Worm (Caenorhabditis elegans): ENCODE measurements around the gene F18A1.7.
A peak's percentile ranks its signal among the peaks of the same experiment; 100 is the strongest.

F18A1.7 gene

DNA sequence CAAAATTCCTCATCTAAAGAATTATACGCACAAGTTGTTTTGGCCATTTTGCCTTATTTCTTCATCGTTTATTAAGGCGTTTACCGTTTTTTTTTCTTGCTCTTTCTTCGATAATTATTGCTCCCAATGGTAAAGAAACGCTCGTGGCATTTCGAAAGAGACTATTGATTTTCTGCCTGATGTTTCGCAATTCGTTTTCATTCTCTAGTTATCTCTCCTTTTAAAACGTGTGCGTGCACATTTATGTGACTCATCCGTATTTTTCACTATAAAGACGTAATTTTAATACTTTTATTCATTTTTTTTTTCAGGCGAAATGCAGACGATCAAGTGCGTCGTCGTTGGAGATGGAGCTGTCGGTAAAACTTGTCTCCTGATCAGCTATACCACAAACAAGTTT lies 47.4 kb downstream of the F18A1.7 start, which contains the start of gene cdc-42:
Gene cdc-42 (plus strand): TSS at position 312 of the 400 bp plus-strand sequence.
- no peak for TF ChIP-seq efl-1 (optimal IDR thresholded peaks at IDR 0.05)
- TF ChIP-seq efl-1 (GFP tag; optimal IDR thresholded peaks at IDR 0.05 in 1 of 2), result peak in 1 of 2 experiments; percentile 78
- TF ChIP-seq C04F5.9 (tag; optimal IDR thresholded peaks at IDR 0.05), result no peak
- TF ChIP-seq skn-1 (tag; optimal IDR thresholded peaks at IDR 0.05), result peak; percentile 16
- peak; percentile 37 for TF ChIP-seq nhr-85 (tag)

DNA sequence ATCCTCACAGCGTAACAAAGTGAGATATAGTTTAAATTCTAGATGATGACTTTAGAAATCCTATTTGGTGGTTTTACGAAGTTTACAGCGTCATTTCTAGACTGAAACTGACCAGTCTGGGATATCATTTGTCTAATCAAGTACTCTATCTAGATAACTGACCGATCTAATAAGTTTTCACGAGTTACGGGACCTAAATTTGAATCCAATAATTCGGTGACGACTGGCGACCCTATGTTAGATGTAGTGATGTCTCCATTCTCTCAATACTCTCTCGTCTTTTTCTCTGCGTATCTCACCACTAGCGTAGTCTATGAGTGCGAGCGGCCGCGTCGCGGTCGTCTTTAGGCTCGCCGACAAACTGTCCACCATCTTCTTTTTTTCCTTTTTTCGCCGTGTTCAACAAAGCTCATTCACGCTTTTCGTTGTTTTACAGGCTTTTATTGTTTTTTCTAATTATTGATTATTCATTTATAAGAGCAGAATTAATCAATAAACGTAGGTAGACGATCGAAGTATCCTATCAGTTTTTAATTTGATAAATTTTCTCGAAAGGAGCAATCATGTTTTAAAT lies 48.1 kb downstream of the F18A1.7 start:
- TF ChIP-seq fos-1 (tag; optimal IDR thresholded peaks at IDR 0.05) (no peak), nhr-71 (tag; optimal IDR thresholded peaks at IDR 0.05) (peak; percentile 45), snu-23 (GFP tag; optimal IDR thresholded peaks at IDR 0.05) (peak; percentile 40), elt-3 (tag; optimal IDR thresholded peaks at IDR 0.05) (no peak), C16A3.4 (tag; optimal IDR thresholded peaks at IDR 0.05) (peak; percentile 4), unc-86 (tag; optimal IDR thresholded peaks at IDR 0.05) (no peak), rnt-1 (tag; optimal IDR thresholded peaks at IDR 0.05) (peak; percentile 16), F16B12.6 (tag; optimal IDR thresholded peaks at IDR 0.05) (peak; percentile 21), zip-4 (GFP tag; optimal IDR thresholded peaks at IDR 0.05) (no peak), ceh-88 (GFP tag; IDR thresholded peaks at IDR 0.05) (no peak), lsy-2 (tag; optimal IDR thresholded peaks at IDR 0.05) (peak; percentile 10 to 48), nhr-20 (tag; optimal IDR thresholded peaks at IDR 0.05) (peak; percentile 35), C34B4.2 (tag; optimal IDR thresholded peaks at IDR 0.05) (no peak), lin-35 (GFP tag; optimal IDR thresholded peaks at IDR 0.05) (peak in 1 of 2 experiments; percentile 61), nhr-85 (tag) (no peak), xbp-1 (tag; optimal IDR thresholded peaks at IDR 0.05) (no peak), pag-3 (tag; optimal IDR thresholded peaks at IDR 0.05; ENCODE audit: borderline replicate concordance, insufficient read depth) (no peak), lir-3 (tag; optimal IDR thresholded peaks at IDR 0.05; ENCODE audit: poor library complexity) (no peak), efl-3 (GFP tag; optimal IDR thresholded peaks at IDR 0.05) (no peak), nhr-237 (tag; optimal IDR thresholded peaks at IDR 0.05) (no peak), skn-1 (tag; optimal IDR thresholded peaks at IDR 0.05) (no peak), mep-1 (tag; optimal IDR thresholded peaks at IDR 0.05) (peak; percentile 17), nhr-11 (tag; optimal IDR thresholded peaks at IDR 0.05) (no peak), dpl-1 (GFP tag; optimal IDR thresholded peaks at IDR 0.05) (peak in 1 of 3 experiments; percentile 10), grh-1 (GFP tag; IDR thresholded peaks at IDR 0.05) (no peak), blmp-1 (tag; optimal IDR thresholded peaks at IDR 0.05) (peak; percentile 29), efl-1 (optimal IDR thresholded peaks at IDR 0.05) (peak; percentile 30 to 49), efl-1 (GFP tag; optimal IDR thresholded peaks at IDR 0.05 in 1 of 2) (peak; percentile 20 to 78), swsn-7 (tag; optimal IDR thresholded peaks at IDR 0.05) (peak; percentile 23), alr-1 (tag; optimal IDR thresholded peaks at IDR 0.05; ENCODE audit: borderline replicate concordance) (no peak), lin-14 (GFP tag; optimal IDR thresholded peaks at IDR 0.05) (peak; percentile 32), egl-27 (tag; optimal IDR thresholded peaks at IDR 0.05) (no peak), lin-13 (GFP tag; optimal IDR thresholded peaks at IDR 0.05) (peak; percentile 14), pax-3 (tag; optimal IDR thresholded peaks at IDR 0.05) (no peak), mab-9 (GFP tag; IDR thresholded peaks at IDR 0.05) (no peak), isw-1 (GFP tag; IDR thresholded peaks at IDR 0.05) (no peak), fkh-8 (tag; optimal IDR thresholded peaks at IDR 0.05) (no peak), pqm-1 (tag; optimal IDR thresholded peaks at IDR 0.05) (no peak), ets-5 (GFP tag; IDR thresholded peaks at IDR 0.05) (no peak)

- TF ChIP-seq mep-1 (tag; optimal IDR thresholded peaks at IDR 0.05), result peak; percentile 14
- peak; percentile 38 for TF ChIP-seq lin-14 (GFP tag; optimal IDR thresholded peaks at IDR 0.05)
- TF ChIP-seq nhr-84 (tag; optimal IDR thresholded peaks at IDR 0.05), result no peak
- TF ChIP-seq lin-35 (GFP tag; optimal IDR thresholded peaks at IDR 0.05), result peak in 1 of 2 experiments; percentile 8
- TF ChIP-seq ama-1 (optimal IDR thresholded peaks at IDR 0.05), result no peak
- TF ChIP-seq ceh-8 (GFP tag; optimal IDR thresholded peaks at IDR 0.05), result no peak
- TF ChIP-seq pag-3 (tag; optimal IDR thresholded peaks at IDR 0.05; ENCODE audit: borderline replicate concordance, insufficient read depth), result no peak
- peak; percentile 5 for TF ChIP-seq blmp-1 (tag; optimal IDR thresholded peaks at IDR 0.05)
Observed at ce11 chrII:7614334-7614733, 49.2 kb downstream of the F18A1.7 start.

Data from whole organism, L1 larva.